Worm (Caenorhabditis elegans): ENCODE results near the gene gpb-1.
A peak's percentile ranks its signal among the peaks of the same experiment; 100 is the strongest.

The gpb-1 gene

DNA sequence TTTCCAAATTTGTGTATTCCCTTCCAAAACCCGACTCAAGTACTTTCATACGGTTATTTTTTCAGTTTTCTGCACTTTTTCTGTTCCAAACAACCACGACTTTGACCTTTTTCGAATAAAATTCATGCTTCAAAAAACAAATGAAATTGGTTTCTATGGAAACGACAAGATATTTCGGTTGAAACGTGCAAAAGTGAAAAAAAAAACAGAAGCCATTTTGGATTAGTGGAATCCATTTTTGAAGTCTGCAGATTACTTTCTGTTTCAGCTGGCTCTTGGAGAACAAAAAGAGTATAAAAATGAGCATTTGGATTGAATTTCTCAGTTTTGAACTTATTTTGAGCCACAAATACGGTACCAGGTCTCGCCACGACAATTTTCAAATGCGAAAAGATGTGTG lies 26.2 kb downstream of the gpb-1 start:
- TF ChIP-seq ztf-11 (tag; optimal IDR thresholded peaks at IDR 0.05) (no peak), sox-4 (tag; optimal IDR thresholded peaks at IDR 0.05) (peak; percentile 17), pax-3 (tag; optimal IDR thresholded peaks at IDR 0.05) (peak; percentile 2), mab-9 (GFP tag; IDR thresholded peaks at IDR 0.05) (no peak), fkh-8 (tag; optimal IDR thresholded peaks at IDR 0.05) (peak; percentile 90), jun-1 (tag; optimal IDR thresholded peaks at IDR 0.05) (no peak), nhr-71 (tag; optimal IDR thresholded peaks at IDR 0.05) (peak; percentile 11), ztf-4 (tag; optimal IDR thresholded peaks at IDR 0.05) (no peak)

ce11 chrII:11721604-11722003 lies 26.8 kb downstream of the gpb-1 start:
- TF ChIP-seq fkh-8 (tag; optimal IDR thresholded peaks at IDR 0.05) (no peak), tbx-2 (tag; optimal IDR thresholded peaks at IDR 0.05) (no peak), mab-9 (GFP tag; IDR thresholded peaks at IDR 0.05) (no peak), lin-14 (GFP tag; optimal IDR thresholded peaks at IDR 0.05) (no peak), alr-1 (tag; optimal IDR thresholded peaks at IDR 0.05; ENCODE audit: borderline replicate concordance) (no peak), nhr-84 (tag; optimal IDR thresholded peaks at IDR 0.05) (no peak), efl-1 (optimal IDR thresholded peaks at IDR 0.05) (no peak), efl-1 (GFP tag; optimal IDR thresholded peaks at IDR 0.05 in 1 of 2) (no peak), swsn-7 (tag; optimal IDR thresholded peaks at IDR 0.05) (no peak), nhr-237 (tag; optimal IDR thresholded peaks at IDR 0.05) (no peak), lin-39 (tag; optimal IDR thresholded peaks at IDR 0.05) (no peak), xbp-1 (tag; optimal IDR thresholded peaks at IDR 0.05) (no peak), tlp-1 (tag; optimal IDR thresholded peaks at IDR 0.05) (no peak), ces-1 (GFP tag; optimal IDR thresholded peaks at IDR 0.05) (no peak), nhr-20 (tag; optimal IDR thresholded peaks at IDR 0.05) (no peak), fkh-4 (tag; optimal IDR thresholded peaks at IDR 0.05; ENCODE audit: borderline replicate concordance) (no peak), ets-5 (GFP tag; IDR thresholded peaks at IDR 0.05) (no peak)

DNA sequence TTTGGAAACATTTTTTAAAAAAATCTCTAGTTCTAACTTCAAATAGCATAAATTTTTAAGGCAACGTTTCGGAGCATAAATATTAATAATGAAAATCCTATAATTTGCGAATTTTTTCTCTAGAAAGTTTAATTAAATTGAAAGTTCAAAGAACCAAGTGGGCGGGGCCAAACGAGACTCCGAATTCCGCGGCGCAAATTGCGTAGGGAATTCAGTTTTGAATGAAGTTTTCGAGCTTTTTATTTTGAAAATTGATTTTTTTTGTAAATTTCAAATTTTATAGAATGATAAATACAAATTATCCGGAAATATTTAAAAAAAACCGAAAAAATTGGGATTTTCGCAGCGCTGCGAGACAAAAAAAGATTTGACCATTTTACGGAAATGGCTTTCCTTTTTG lies 27.6 kb downstream of the gpb-1 start:
- TF ChIP-seq mab-9 (GFP tag; IDR thresholded peaks at IDR 0.05) (no peak), pqm-1 (tag; optimal IDR thresholded peaks at IDR 0.05) (no peak), tlp-1 (tag; optimal IDR thresholded peaks at IDR 0.05) (no peak), dsc-1 (tag; optimal IDR thresholded peaks at IDR 0.05) (no peak), fkh-10 (GFP tag; optimal IDR thresholded peaks at IDR 0.05) (no peak), xbp-1 (tag; optimal IDR thresholded peaks at IDR 0.05) (no peak), alr-1 (tag; optimal IDR thresholded peaks at IDR 0.05; ENCODE audit: borderline replicate concordance) (no peak), C16A3.4 (tag; optimal IDR thresholded peaks at IDR 0.05) (no peak), blmp-1 (tag; optimal IDR thresholded peaks at IDR 0.05) (no peak), vab-15 (tag; optimal IDR thresholded peaks at IDR 0.05) (no peak)

- TF ChIP-seq ceh-88 (GFP tag; IDR thresholded peaks at IDR 0.05): no peak
Observed at ce11 chrII:11720102-11720501, 28.3 kb downstream of the gpb-1 start, which contains the start of gene F13D12.3. Gene F13D12.3, plus strand, starts transcription at chrII:11720402.

- TF ChIP-seq lin-14 (GFP tag; optimal IDR thresholded peaks at IDR 0.05) (no peak), lsy-2 (tag; optimal IDR thresholded peaks at IDR 0.05) (peak; percentile 17 to 21), nhr-11 (tag; optimal IDR thresholded peaks at IDR 0.05) (no peak), nhr-71 (tag; optimal IDR thresholded peaks at IDR 0.05) (peak; percentile 30), tbx-2 (tag; optimal IDR thresholded peaks at IDR 0.05) (no peak), blmp-1 (tag; optimal IDR thresholded peaks at IDR 0.05) (peak; percentile 2), nhr-90 (tag; optimal IDR thresholded peaks at IDR 0.05; ENCODE audit: poor library complexity) (no peak), fos-1 (tag; optimal IDR thresholded peaks at IDR 0.05) (no peak), snu-23 (GFP tag; optimal IDR thresholded peaks at IDR 0.05) (peak; percentile 15)
Observed at ce11 chrII:11719533-11719932, 28.9 kb downstream of the gpb-1 start.

Measured in whole organism, L1 larva.